Fruit fly (Drosophila melanogaster) whole organism, adult: ENCODE data around the gene MYPT-75D.

Experiments
- Crg-1 ChIP-seq: fragments of 200-800 bp; sonication (Bioruptor generic); optimal IDR thresholded peaks from 2 replicates; lab custom pipeline; 2016; ENCODE audit warnings: missing biosample characterization, missing genetic modification characterization
- cnc ChIP-seq, 2 experiments: fragments of >200 bp; optimal IDR thresholded peaks; 2 replicates each; lab custom pipeline; 2017
- kay ChIP-seq: fragments of 200-800 bp; sonication (Bioruptor generic); peaks from one replicate; lab custom pipeline; 2016; ENCODE audit warnings: missing biosample characterization, missing genetic modification characterization, borderline replicate concordance

dm6 chr3L:18669874-18670273 lies 44.1 kb downstream of the MYPT-75D start:
- TF ChIP-seq kay (GFP tag; lab: Kevin White, UChicago) (no peak), Crg-1 (GFP tag; lab: Kevin White, UChicago) (no peak), cnc (optimal IDR thresholded peaks at IDR 0.05; lab: Kevin White, UChicago) (no peak)
